Worm (Caenorhabditis elegans) whole organism, L1 larva: ENCODE data around the gene nlp-7.

Experiments
- C04F5.9 ChIP-seq: sonication (generic microtip); optimal IDR thresholded peaks from 2 replicates; lab custom pipeline; 2016; ENCODE audit warnings: missing genetic modification characterization, missing compliant biosample characterization
- C16A3.4 ChIP-seq: fragments of 150-350 bp; optimal IDR thresholded peaks from 2 replicates; lab custom pipeline; 2014; ENCODE audit warnings: missing biosample characterization, missing genetic modification characterization
- C34B4.2 ChIP-seq: sonication (generic microtip); optimal IDR thresholded peaks from 2 replicates; lab custom pipeline; 2017; ENCODE audit warnings: mild to moderate bottlenecking, missing genetic modification characterization, missing compliant biosample characterization
- Y116A8C.19 ChIP-seq: sonication (generic microtip); optimal IDR thresholded peaks from 2 replicates; lab custom pipeline; 2016; ENCODE audit warnings: missing compliant biosample characterization, missing genetic modification characterization, borderline replicate concordance
- aha-1 ChIP-seq: fragments of 150-350 bp; optimal IDR thresholded peaks from 2 replicates; lab custom pipeline; 2014; ENCODE audit warnings: missing biosample characterization, missing genetic modification characterization
- ama-1 ChIP-seq: fragments of 150-350 bp; optimal IDR thresholded peaks from 2 replicates; lab custom pipeline; 2014
- blmp-1 ChIP-seq: fragments of 150-350 bp; optimal IDR thresholded peaks from 2 replicates; lab custom pipeline; 2014; ENCODE audit warnings: missing biosample characterization, missing genetic modification characterization
- ceh-63 ChIP-seq: fragments of 200-800 bp; sonication (Bioruptor generic); optimal IDR thresholded peaks from 2 replicates; lab custom pipeline; 2018; ENCODE audit warnings: mild to moderate bottlenecking, missing genetic modification characterization, missing compliant biosample characterization
- ceh-82 ChIP-seq, 3 experiments: fragments of 150-350 bp in 1 of 3; sonication (generic microtip) in 2 of 3; optimal IDR thresholded peaks; 2 replicates each; lab custom pipeline; 2014 to 2017; ENCODE audit warnings: missing biosample characterization in 3 of 3, missing genetic modification characterization in 3 of 3
- ceh-88 ChIP-seq: fragments of 200-800 bp; sonication (Bioruptor generic); IDR thresholded peaks from 2 replicates; pipeline ENCODE4 v1.3.6; 2022; ENCODE audit warnings: missing genetic modification characterization, missing compliant biosample characterization
- dpl-1 ChIP-seq, 3 experiments: fragments of 150-350 bp in 2 of 3; sonication (generic microtip) in 1 of 3; optimal IDR thresholded peaks; 2 replicates each; lab custom pipeline; 2014 to 2017; ENCODE audit warnings: missing biosample characterization in 3 of 3, missing genetic modification characterization in 3 of 3, missing genetic modification reagents in 3 of 3
- efl-1 ChIP-seq, 4 experiments: fragments of 150-350 bp; optimal IDR thresholded peaks in 3 of 4; peaks in 1 of 4; 1 replicate in 1 of 4; 2 replicates in 3 of 4; lab custom pipeline; 2014; ENCODE audit warnings: missing biosample characterization in 2 of 4, missing genetic modification characterization in 2 of 4, missing genetic modification reagents in 2 of 4
- egl-13 ChIP-seq: sonication (generic microtip); optimal IDR thresholded peaks from 2 replicates; lab custom pipeline; 2016; ENCODE audit warnings: missing genotype, missing genetic modification reagents, missing genetic modification characterization, missing compliant biosample characterization
- elt-2 ChIP-seq: sonication (generic microtip); optimal IDR thresholded peaks from 2 replicates; lab custom pipeline; 2016; ENCODE audit warnings: missing genetic modification characterization, mild to moderate bottlenecking, inconsistent platforms, missing compliant biosample characterization, missing genetic modification reagents
- ets-5 ChIP-seq: fragments of 200-800 bp; sonication (Bioruptor generic); IDR thresholded peaks from 2 replicates; pipeline ENCODE4 v1.3.6; 2022; ENCODE audit warnings: missing genetic modification characterization, missing compliant biosample characterization
- fkh-10 ChIP-seq: sonication (generic microtip); optimal IDR thresholded peaks from 2 replicates; lab custom pipeline; 2017; ENCODE audit warnings: missing biosample characterization, missing genetic modification reagents, missing genetic modification characterization
- fkh-4 ChIP-seq: sonication (generic microtip); optimal IDR thresholded peaks from 2 replicates; lab custom pipeline; 2016; ENCODE audit warnings: missing compliant biosample characterization, missing genetic modification characterization, borderline replicate concordance
- grh-1 ChIP-seq: fragments of 200-800 bp; sonication (Bioruptor generic); IDR thresholded peaks from 2 replicates; pipeline ENCODE4 v1.3.6; 2022; ENCODE audit warnings: missing genetic modification reagents, missing genetic modification characterization, missing compliant biosample characterization
- hlh-17 ChIP-seq: fragments of 200-800 bp; sonication (Bioruptor generic); optimal IDR thresholded peaks from 2 replicates; lab custom pipeline; 2018; ENCODE audit warnings: missing genetic modification characterization, mild to moderate bottlenecking, missing compliant biosample characterization, moderate library complexity, borderline replicate concordance
- hpl-2 ChIP-seq: fragments of 150-350 bp; optimal IDR thresholded peaks from 2 replicates; lab custom pipeline; 2014; ENCODE audit warnings: missing biosample characterization, missing genetic modification reagents, missing genetic modification characterization
- isw-1 ChIP-seq: fragments of 200-800 bp; sonication (Bioruptor generic); IDR thresholded peaks from 2 replicates; pipeline ENCODE4 v1.3.6; 2022; ENCODE audit warnings: missing genetic modification characterization, missing compliant biosample characterization
- jun-1 ChIP-seq: fragments of 150-350 bp; optimal IDR thresholded peaks from 2 replicates; lab custom pipeline; 2014; ENCODE audit warnings: missing biosample characterization, missing genetic modification reagents, missing genetic modification characterization
- lin-14 ChIP-seq: fragments of 200-800 bp; sonication (Bioruptor generic); optimal IDR thresholded peaks from 2 replicates; lab custom pipeline; 2018; ENCODE audit warnings: mild to moderate bottlenecking, missing genetic modification characterization, moderate library complexity, missing compliant biosample characterization
- lin-35 ChIP-seq, 2 experiments: fragments of 150-350 bp; optimal IDR thresholded peaks; 2 replicates each; lab custom pipeline; 2014; ENCODE audit warnings: missing biosample characterization in 2 of 2, missing genetic modification characterization in 2 of 2, missing genetic modification reagents in 2 of 2
- lir-3 ChIP-seq: sonication (generic microtip); optimal IDR thresholded peaks from 2 replicates; lab custom pipeline; 2016; ENCODE audit warnings: mild to moderate bottlenecking, missing genetic modification characterization, moderate library complexity, missing compliant biosample characterization; ENCODE audit not compliant: poor library complexity
- lsy-2 ChIP-seq, 2 experiments: fragments of 150-350 bp; optimal IDR thresholded peaks; 2 replicates each; lab custom pipeline; 2014; ENCODE audit warnings: missing biosample characterization in 2 of 2, missing genetic modification characterization in 2 of 2
- mab-9 ChIP-seq: fragments of 200-800 bp; sonication (Bioruptor generic); IDR thresholded peaks from 2 replicates; pipeline ENCODE4 v1.3.6; 2022; ENCODE audit warnings: missing genetic modification reagents, missing genetic modification characterization, missing compliant biosample characterization
- mdl-1 ChIP-seq, 2 experiments: fragments of 150-350 bp; optimal IDR thresholded peaks; 2 replicates each; lab custom pipeline; 2014 to 2017; ENCODE audit warnings: missing biosample characterization in 2 of 2, missing genetic modification characterization in 2 of 2, inconsistent platforms in 1 of 2
- mep-1 ChIP-seq: fragments of 150-350 bp; optimal IDR thresholded peaks from 2 replicates; lab custom pipeline; 2014; ENCODE audit warnings: missing biosample characterization, missing genetic modification characterization
- nhr-12 ChIP-seq: sonication (generic microtip); optimal IDR thresholded peaks from 2 replicates; lab custom pipeline; 2017; ENCODE audit warnings: missing biosample characterization, missing genetic modification characterization
- nhr-19 ChIP-seq: fragments of 200-800 bp; sonication (Bioruptor generic); conservative IDR thresholded peaks from 2 replicates; pipeline ENCODE4 v1.3.6; 2022; ENCODE audit warnings: missing genetic modification characterization, missing compliant biosample characterization
- nhr-20 ChIP-seq: sonication (generic microtip); optimal IDR thresholded peaks from 2 replicates; lab custom pipeline; 2016; ENCODE audit warnings: mild to moderate bottlenecking, missing genetic modification characterization, missing compliant biosample characterization
- nhr-237 ChIP-seq: fragments of 150-350 bp; optimal IDR thresholded peaks from 2 replicates; lab custom pipeline; 2014; ENCODE audit warnings: missing biosample characterization, missing genetic modification characterization
- nhr-77 ChIP-seq: fragments of 150-350 bp; optimal IDR thresholded peaks from 2 replicates; lab custom pipeline; 2014; ENCODE audit warnings: missing biosample characterization, missing genetic modification characterization
- nhr-84 ChIP-seq: sonication (generic microtip); optimal IDR thresholded peaks from 2 replicates; lab custom pipeline; 2017; ENCODE audit warnings: missing biosample characterization, missing genetic modification characterization
- nhr-90 ChIP-seq: sonication (generic microtip); optimal IDR thresholded peaks from 2 replicates; lab custom pipeline; 2016; ENCODE audit warnings: mild to moderate bottlenecking, missing genetic modification characterization, missing compliant biosample characterization; ENCODE audit not compliant: poor library complexity
- pag-3 ChIP-seq: sonication (generic microtip); optimal IDR thresholded peaks from 2 replicates; lab custom pipeline; 2017; ENCODE audit warnings: missing genetic modification characterization, mild to moderate bottlenecking, missing compliant biosample characterization, antibody characterized with exemption, borderline replicate concordance; ENCODE audit not compliant: insufficient read depth
- pax-3 ChIP-seq: fragments of 200-800 bp; sonication (Bioruptor generic); optimal IDR thresholded peaks from 2 replicates; lab custom pipeline; 2018; ENCODE audit warnings: mild to moderate bottlenecking, missing genetic modification characterization, moderate library complexity, missing compliant biosample characterization
- rnt-1 ChIP-seq: sonication (generic microtip); optimal IDR thresholded peaks from 2 replicates; lab custom pipeline; 2016; ENCODE audit warnings: mild to moderate bottlenecking, missing genetic modification characterization, moderate library complexity, missing compliant biosample characterization
- snpc-4 ChIP-seq: fragments of 150-350 bp; optimal IDR thresholded peaks from 2 replicates; lab custom pipeline; 2014; ENCODE audit warnings: missing biosample characterization, missing genetic modification characterization
- snu-23 ChIP-seq: sonication (generic microtip); optimal IDR thresholded peaks from 2 replicates; lab custom pipeline; 2016; ENCODE audit warnings: missing genetic modification characterization, missing compliant biosample characterization
- sox-4 ChIP-seq: sonication (generic microtip); optimal IDR thresholded peaks from 2 replicates; lab custom pipeline; 2016; ENCODE audit warnings: missing genetic modification characterization, missing compliant biosample characterization
- sup-37 ChIP-seq: fragments of 200-800 bp; sonication (Bioruptor generic); optimal IDR thresholded peaks from 2 replicates; lab custom pipeline; 2018; ENCODE audit warnings: mild to moderate bottlenecking, missing genetic modification characterization, missing compliant biosample characterization
- swsn-7 ChIP-seq: sonication (generic microtip); optimal IDR thresholded peaks from 2 replicates; lab custom pipeline; 2016; ENCODE audit warnings: missing genetic modification characterization, missing compliant biosample characterization
- tbx-2 ChIP-seq: sonication (generic microtip); optimal IDR thresholded peaks from 2 replicates; lab custom pipeline; 2016; ENCODE audit warnings: missing genetic modification characterization, missing compliant biosample characterization
- unc-130 ChIP-seq: fragments of 150-350 bp; optimal IDR thresholded peaks from 2 replicates; lab custom pipeline; 2017; ENCODE audit warnings: missing biosample characterization, missing genetic modification characterization, inconsistent platforms
- unc-86 ChIP-seq: sonication (generic microtip); optimal IDR thresholded peaks from 2 replicates; lab custom pipeline; 2016; ENCODE audit warnings: missing genetic modification characterization, missing compliant biosample characterization
- unc-98 ChIP-seq: fragments of 200-800 bp; sonication (Bioruptor generic); IDR thresholded peaks from 2 replicates; pipeline ENCODE4 v1.3.6; 2022; ENCODE audit warnings: missing genetic modification characterization, missing compliant biosample characterization
- xbp-1 ChIP-seq: sonication (generic microtip); optimal IDR thresholded peaks from 2 replicates; lab custom pipeline; 2016; ENCODE audit warnings: missing genetic modification characterization, missing compliant biosample characterization
- zag-1 ChIP-seq: fragments of 150-350 bp; optimal IDR thresholded peaks from 2 replicates; lab custom pipeline; 2014; ENCODE audit warnings: missing biosample characterization, missing genetic modification characterization
- ztf-4 ChIP-seq: fragments of 150-350 bp; optimal IDR thresholded peaks from 2 replicates; lab custom pipeline; 2014; ENCODE audit warnings: missing biosample characterization, missing genetic modification characterization

nlp-7 gene

ce11 chrX:8556614-8557196 lies 36.3 kb upstream of the nlp-7 start, which contains the start of gene utx-1 (continued):
- peak in 1 of 2 experiments; percentile 29 for TF ChIP-seq lsy-2 (tag; optimal IDR thresholded peaks at IDR 0.05; lab: Kevin White, UChicago)
- TF ChIP-seq nhr-84: no peak
- TF ChIP-seq C34B4.2 (tag; lab: Kevin White, UChicago): no peak
- 0 out of 2 replicates have a peak, but pooled peaks have one; percentile 21 for TF ChIP-seq mab-9 (GFP tag; lab: Robert Waterston, UW)
- TF ChIP-seq egl-13 (tag; lab: Kevin White, UChicago): no peak
- TF ChIP-seq sup-37: no peak
- TF ChIP-seq nhr-12: no peak
- TF ChIP-seq ets-5 (GFP tag; lab: Robert Waterston, UW): no peak
- TF ChIP-seq Y116A8C.19 (tag; lab: Kevin White, UChicago): no peak
- TF ChIP-seq blmp-1: peak; percentile 4
- TF ChIP-seq nhr-77 (tag; lab: Kevin White, UChicago): no peak
- no peak for TF ChIP-seq sox-4 (tag; lab: Kevin White, UChicago)
- peak; percentile 28 for TF ChIP-seq nhr-90 (tag; lab: Kevin White, UChicago)
- TF ChIP-seq pag-3 (tag; lab: Kevin White, UChicago): no peak
- TF ChIP-seq swsn-7 (tag; lab: Kevin White, UChicago): peak; percentile 30
- no peak for TF ChIP-seq nhr-237 (tag; lab: Kevin White, UChicago)
- no peak for TF ChIP-seq lir-3
- TF ChIP-seq ztf-4 (tag; lab: Kevin White, UChicago): no peak
- TF ChIP-seq hpl-2: no peak
- TF ChIP-seq snpc-4: no peak
- TF ChIP-seq tbx-2 (tag; lab: Kevin White, UChicago): no peak
- no peak for TF ChIP-seq ceh-88 (GFP tag; lab: Robert Waterston, UW)
- TF ChIP-seq dpl-1 (GFP tag; optimal IDR thresholded peaks at IDR 0.05; lab: Kevin White, UChicago): no peak
- peak in 1 of 2 experiments; percentile 24 for TF ChIP-seq efl-1 (optimal IDR thresholded peaks at IDR 0.05; lab: Kevin White, UChicago)
- TF ChIP-seq efl-1 (GFP tag; optimal IDR thresholded peaks at IDR 0.05 in 1 of 2; lab: Kevin White, UChicago): no peak
- TF ChIP-seq aha-1 (tag; lab: Kevin White, UChicago): no peak
- TF ChIP-seq ama-1 (lab: Kevin White, UChicago): no peak
- peak in 1 of 2 experiments; percentile 12 for TF ChIP-seq mdl-1 (tag; optimal IDR thresholded peaks at IDR 0.05; lab: Kevin White, UChicago)
- peak; percentile 15 to 48 for TF ChIP-seq lin-35 (GFP tag; optimal IDR thresholded peaks at IDR 0.05; lab: Kevin White, UChicago)
- TF ChIP-seq fkh-10: peak; percentile 3
- no peak for TF ChIP-seq isw-1
- peak; percentile 13 for TF ChIP-seq unc-86 (tag; lab: Kevin White, UChicago)
- no peak for TF ChIP-seq jun-1 (tag; lab: Kevin White, UChicago)
- TF ChIP-seq lin-14 (GFP tag; lab: Kevin White, UChicago): peak; percentile 59
- no peak for TF ChIP-seq xbp-1 (tag; lab: Kevin White, UChicago)
- peak in 1 of 3 experiments; percentile 9 for TF ChIP-seq ceh-82 (tag; optimal IDR thresholded peaks at IDR 0.05; lab: Kevin White, UChicago)
- TF ChIP-seq unc-98 (GFP tag; lab: Robert Waterston, UW): no peak
- peak; percentile 31 for TF ChIP-seq snu-23
- no peak for TF ChIP-seq C04F5.9 (tag; lab: Kevin White, UChicago)
- TF ChIP-seq unc-130 (tag; lab: Kevin White, UChicago): no peak
- no peak for TF ChIP-seq zag-1 (tag; lab: Kevin White, UChicago)
- TF ChIP-seq nhr-20 (tag; lab: Kevin White, UChicago): peak; percentile 31
- TF ChIP-seq hlh-17 (GFP tag; lab: Kevin White, UChicago): no peak
- TF ChIP-seq nhr-19 (GFP tag; lab: Robert Waterston, UW): peak; percentile 23; the same call in 1 of the 2 replicates
- TF ChIP-seq grh-1 (GFP tag; lab: Robert Waterston, UW): no peak
- TF ChIP-seq ceh-63 (GFP tag; lab: Kevin White, UChicago): no peak
- no peak for TF ChIP-seq pax-3 (tag; lab: Kevin White, UChicago)
- no peak for TF ChIP-seq fkh-4 (tag; lab: Kevin White, UChicago)
- TF ChIP-seq mep-1: peak; percentile 21
- peak; percentile 33 for TF ChIP-seq rnt-1 (tag; lab: Kevin White, UChicago)
- TF ChIP-seq C16A3.4 (tag; lab: Kevin White, UChicago): no peak
- no peak for TF ChIP-seq elt-2 (tag; lab: Kevin White, UChicago)
